Worm (Caenorhabditis elegans) whole organism, L2 larva: ENCODE results near the gene lipl-6.

Experiments used
- ZK546.5 ChIP-seq: sonication (generic microtip); optimal IDR thresholded peaks from 2 replicates; lab custom pipeline; 2017; ENCODE audit warnings: missing biosample characterization, missing genetic modification characterization
- aly-2 ChIP-seq: fragments of 150-350 bp; optimal IDR thresholded peaks from 2 replicates; lab custom pipeline; 2014; ENCODE audit warnings: missing biosample characterization, missing genetic modification characterization
- ama-1 ChIP-seq: fragments of 150-350 bp; optimal IDR thresholded peaks from 2 replicates; lab custom pipeline; 2018; ENCODE audit warnings: inconsistent platforms
- ceh-16 ChIP-seq: fragments of 150-350 bp; optimal IDR thresholded peaks from 2 replicates; lab custom pipeline; 2014; ENCODE audit warnings: missing biosample characterization, missing genetic modification characterization
- lsy-2 ChIP-seq, 2 experiments: fragments of 150-350 bp in 1 of 2; sonication (generic microtip) in 1 of 2; optimal IDR thresholded peaks; 2 replicates each; lab custom pipeline; 2014 to 2017; ENCODE audit warnings: missing biosample characterization in 2 of 2, missing genetic modification characterization in 2 of 2
- mab-5 ChIP-seq: fragments of 150-350 bp; optimal IDR thresholded peaks from 2 replicates; lab custom pipeline; 2014; ENCODE audit warnings: missing biosample characterization, missing genetic modification characterization
- snpc-4 ChIP-seq: fragments of 150-350 bp; optimal IDR thresholded peaks from 2 replicates; lab custom pipeline; 2014; ENCODE audit warnings: missing biosample characterization, missing genetic modification characterization
- unc-62 ChIP-seq: fragments of 150-350 bp; optimal IDR thresholded peaks from 2 replicates; lab custom pipeline; 2014; ENCODE audit warnings: missing biosample characterization, missing genetic modification reagents, missing genetic modification characterization

ce11 chrV:6948225-6948624 lies 14.1 kb upstream of the lipl-6 start, which contains the start of gene Y57E12B.1:
- TF ChIP-seq snpc-4 (tag; lab: Kevin White, UChicago) = no peak
- no peak for TF ChIP-seq aly-2 (tag; lab: Kevin White, UChicago)
- no peak for TF ChIP-seq mab-5 (tag; lab: Kevin White, UChicago)
- no peak for TF ChIP-seq ceh-16 (tag; lab: Kevin White, UChicago)
- TF ChIP-seq unc-62 (GFP tag; lab: Kevin White, UChicago) = no peak
- TF ChIP-seq lsy-2 (tag; optimal IDR thresholded peaks at IDR 0.05; lab: Kevin White, UChicago) = no peak
- TF ChIP-seq ama-1 (lab: Kevin White, UChicago) = no peak
- TF ChIP-seq ZK546.5 (tag; lab: Kevin White, UChicago) = no peak
